In genomic region chrX:13624334-13625079, dm6 we compare ENCODE assay signal across 2 fruit fly cellular contexts.
TF ChIP-seq lines count a peak whose summit lies in the region.

Gene CG2691, minus strand, starts transcription at chrX:13624408.
Gene NFAT, plus strand, starts transcription at chrX:13624745.

TF ChIP-seq in whole organism, embryonic, 481 proteins besides CTCF, POLR2A, EP300 and RAD21 (continued from another document and continues in another):
- peak; percentile 82 for TF ChIP-seq CG2116 (GFP tag; optimal IDR thresholded peaks at IDR 0.05; lab: Kevin White, UChicago)
- peak; percentile 67 for TF ChIP-seq Sin3A (optimal IDR thresholded peaks at IDR 0.05; lab: Kevin White, UChicago)
- peak; percentile 8 for TF ChIP-seq CG12769 (tag; optimal IDR thresholded peaks at IDR 0.05; lab: Kevin White, UChicago)
- TF ChIP-seq amos (GFP tag; IDR thresholded peaks at IDR 0.05; lab: Robert Waterston, UW; ENCODE audit: partially characterized antibody) = peak; percentile 69; the same call in 1 of the 2 replicates
- peak; percentile 76 for TF ChIP-seq CG10321 (GFP tag; IDR thresholded peaks at IDR 0.05; lab: Robert Waterston, UW)
- peak; percentile 51; the same call in 2 of the 3 replicates for TF ChIP-seq knrl (GFP tag; IDR thresholded peaks at IDR 0.05; lab: Robert Waterston, UW; ENCODE audit: partially characterized antibody)
- TF ChIP-seq stwl (tag; optimal IDR thresholded peaks at IDR 0.05; lab: Kevin White, UChicago) = peak; percentile 46
- peak; percentile 93 for TF ChIP-seq CG15514 (GFP tag; optimal IDR thresholded peaks at IDR 0.05; lab: Kevin White, UChicago)
- peak; percentile 6 for TF ChIP-seq CG30403 (GFP tag; optimal IDR thresholded peaks at IDR 0.05; lab: Kevin White, UChicago)
- TF ChIP-seq row (GFP tag; IDR thresholded peaks at IDR 0.05; lab: Robert Waterston, UW) = peak; percentile 14; the same call in 1 of the 3 replicates
- TF ChIP-seq Dref (GFP tag; IDR thresholded peaks at IDR 0.05; lab: Robert Waterston, UW) = peak; percentile 94
- 0 out of 4 replicates have a peak, but pooled peaks have one; percentile 76 for TF ChIP-seq chinmo (GFP tag; IDR thresholded peaks at IDR 0.05; lab: Robert Waterston, UW; ENCODE audit: partially characterized antibody)
- TF ChIP-seq CG15479 (GFP tag; optimal IDR thresholded peaks at IDR 0.05; lab: Kevin White, UChicago) = peak; percentile 69
- peak; percentile 41 for TF ChIP-seq Ets97D (GFP tag; optimal IDR thresholded peaks at IDR 0.05; lab: Kevin White, UChicago)
- peak; percentile 87 for TF ChIP-seq CG8924 (tag; optimal IDR thresholded peaks at IDR 0.05; lab: Kevin White, UChicago)
- peak; percentile 79 for TF ChIP-seq sens (GFP tag; lab: Kevin White, UChicago)
- peak; percentile 55 for TF ChIP-seq CG8290 (GFP tag; optimal IDR thresholded peaks at IDR 0.05; lab: Kevin White, UChicago)
- peak; percentile 23 to 29 for TF ChIP-seq CG8290 (tag; optimal IDR thresholded peaks at IDR 0.05; lab: Kevin White, UChicago)
- 0 out of 3 replicates have a peak, but pooled peaks have one; percentile 22 for TF ChIP-seq CG17361 (GFP tag; IDR thresholded peaks at IDR 0.05; lab: Robert Waterston, UW)
- peak; percentile 95 for TF ChIP-seq CG11560 (tag; IDR thresholded peaks at IDR 0.05; lab: Robert Waterston, UW)
- TF ChIP-seq zfh1 (GFP tag; IDR thresholded peaks at IDR 0.05; lab: Robert Waterston, UW) = no peak
- peak; percentile 7 for TF ChIP-seq CG4424 (GFP tag; optimal IDR thresholded peaks at IDR 0.05; lab: Kevin White, UChicago)
- TF ChIP-seq Dll (GFP tag; IDR thresholded peaks at IDR 0.05; lab: Robert Waterston, UW; ENCODE audit: partially characterized antibody) = peak; percentile 66; the same call in 3 of the 4 replicates
- TF ChIP-seq CG30020 (tag; optimal IDR thresholded peaks at IDR 0.05; lab: Kevin White, UChicago) = peak; percentile 0
- TF ChIP-seq Nf-YC (tag; optimal IDR thresholded peaks at IDR 0.05; lab: Kevin White, UChicago) = peak; percentile 33
- TF ChIP-seq kah (GFP tag; optimal IDR thresholded peaks at IDR 0.05; lab: Kevin White, UChicago) = peak; percentile 51
- TF ChIP-seq CG34376 (GFP tag; optimal IDR thresholded peaks at IDR 0.05; lab: Kevin White, UChicago) = peak; percentile 23
- TF ChIP-seq trem (tag; optimal IDR thresholded peaks at IDR 0.05; lab: Kevin White, UChicago) = peak; percentile 54
- peak in 1 of 2 experiments; percentile 4 for TF ChIP-seq tll (GFP tag; optimal IDR thresholded peaks at IDR 0.05; lab: Kevin White, UChicago)
- peak; percentile 69 for TF ChIP-seq CG13287 (GFP tag; IDR thresholded peaks at IDR 0.05; lab: Robert Waterston, UW; ENCODE audit: partially characterized antibody)
- TF ChIP-seq tna (GFP tag; IDR thresholded peaks at IDR 0.05; lab: Robert Waterston, UW; ENCODE audit: partially characterized antibody) = peak; percentile 48
- 0 out of 2 replicates have a peak, but pooled peaks have one; percentile 49 for TF ChIP-seq sna (GFP tag; IDR thresholded peaks at IDR 0.05; lab: Robert Waterston, UW; ENCODE audit: partially characterized antibody)
- TF ChIP-seq CG4820 (GFP tag; optimal IDR thresholded peaks at IDR 0.05; lab: Kevin White, UChicago) = no peak
- TF ChIP-seq CG16813 (GFP tag; IDR thresholded peaks at IDR 0.05; lab: Robert Waterston, UW; ENCODE audit: partially characterized antibody) = peak; percentile 64
- peak; percentile 87 for TF ChIP-seq cg (GFP tag; optimal IDR thresholded peaks at IDR 0.05; lab: Kevin White, UChicago)
- TF ChIP-seq CG13624 (GFP tag; optimal IDR thresholded peaks at IDR 0.05; lab: Kevin White, UChicago) = peak; percentile 17
- peak; percentile 7 for TF ChIP-seq Hmr (GFP tag; optimal IDR thresholded peaks at IDR 0.05; lab: Kevin White, UChicago)
- TF ChIP-seq Oaz (GFP tag; IDR thresholded peaks at IDR 0.05; lab: Robert Waterston, UW) = no peak
- TF ChIP-seq unc-4 (GFP tag; IDR thresholded peaks at IDR 0.05; lab: Robert Waterston, UW; ENCODE audit: partially characterized antibody) = peak; percentile 58
- TF ChIP-seq Doc3 (GFP tag; IDR thresholded peaks at IDR 0.05; lab: Robert Waterston, UW; ENCODE audit: partially characterized antibody) = peak; percentile 56; the same call in 1 of the 3 replicates
- peak; percentile 49; the same call in 1 of the 2 replicates for TF ChIP-seq inv (GFP tag; IDR thresholded peaks at IDR 0.05; lab: Robert Waterston, UW; ENCODE audit: partially characterized antibody)
- peak; percentile 1 for TF ChIP-seq CG9727 (GFP tag; optimal IDR thresholded peaks at IDR 0.05; lab: Kevin White, UChicago)
- TF ChIP-seq CG34224 (GFP tag; IDR thresholded peaks at IDR 0.05; lab: Robert Waterston, UW; ENCODE audit: partially characterized antibody) = peak; percentile 71; the same call in 2 of the 3 replicates
- no peak for TF ChIP-seq onecut (GFP tag; IDR thresholded peaks at IDR 0.05; lab: Robert Waterston, UW)
- TF ChIP-seq twi (tag; optimal IDR thresholded peaks at IDR 0.05; lab: Kevin White, UChicago) = peak; percentile 5
- TF ChIP-seq CG9797 (GFP tag; optimal IDR thresholded peaks at IDR 0.05; lab: Kevin White, UChicago) = peak; percentile 36
- no peak for TF ChIP-seq CG3407 (GFP tag; optimal IDR thresholded peaks at IDR 0.05; lab: Kevin White, UChicago)
- TF ChIP-seq Dp (GFP tag; optimal IDR thresholded peaks at IDR 0.05; lab: Kevin White, UChicago) = peak; percentile 61
- TF ChIP-seq pho (GFP tag; optimal IDR thresholded peaks at IDR 0.05; lab: Kevin White, UChicago) = no peak
- TF ChIP-seq PHDP (tag; optimal IDR thresholded peaks at IDR 0.05; lab: Kevin White, UChicago) = no peak
- TF ChIP-seq Max (GFP tag; optimal IDR thresholded peaks at IDR 0.05; lab: Kevin White, UChicago) = peak; percentile 66
- peak; percentile 40 for TF ChIP-seq CG3163 (GFP tag; optimal IDR thresholded peaks at IDR 0.05; lab: Kevin White, UChicago)
- TF ChIP-seq CG1603 (tag; optimal IDR thresholded peaks at IDR 0.05; lab: Kevin White, UChicago) = peak; percentile 38
- no peak for TF ChIP-seq CG12155 (GFP tag; optimal IDR thresholded peaks at IDR 0.05; lab: Kevin White, UChicago)
- peak; percentile 15 for TF ChIP-seq dmrt99B (tag; optimal IDR thresholded peaks at IDR 0.05; lab: Kevin White, UChicago)
- TF ChIP-seq CG13296 (GFP tag; optimal IDR thresholded peaks at IDR 0.05; lab: Kevin White, UChicago) = no peak
- peak in 1 of 2 experiments; percentile 27 for TF ChIP-seq insv (GFP tag; optimal IDR thresholded peaks at IDR 0.05; lab: Kevin White, UChicago)
- peak; percentile 29 for TF ChIP-seq nom (GFP tag; optimal IDR thresholded peaks at IDR 0.05; lab: Kevin White, UChicago)
- peak; percentile 69; the same call in 2 of the 3 replicates for TF ChIP-seq hb (GFP tag; IDR thresholded peaks at IDR 0.05; lab: Robert Waterston, UW; ENCODE audit: partially characterized antibody)
- peak; percentile 5 for TF ChIP-seq NC2β (GFP tag; optimal IDR thresholded peaks at IDR 0.05; lab: Kevin White, UChicago)

TF ChIP-seq in whole organism, prepupa, 60 proteins besides CTCF, POLR2A, EP300 and RAD21 (continued from another document):
- TF ChIP-seq vri (GFP tag; optimal IDR thresholded peaks at IDR 0.05; lab: Kevin White, UChicago) (peak; percentile 44), CG9139 (GFP tag; optimal IDR thresholded peaks at IDR 0.05; lab: Kevin White, UChicago) (peak; percentile 50), CG10631 (GFP tag; optimal IDR thresholded peaks at IDR 0.05; lab: Kevin White, UChicago) (no peak), CG6163 (GFP tag; IDR thresholded peaks at IDR 0.05; lab: Robert Waterston, UW) (0 out of 3 replicates have a peak, but pooled peaks have one; percentile 21), CG1621 (tag; optimal IDR thresholded peaks at IDR 0.05; lab: Kevin White, UChicago) (peak; percentile 13), CG6808 (GFP tag; optimal IDR thresholded peaks at IDR 0.05; lab: Kevin White, UChicago) (peak; percentile 23), CG6792 (GFP tag; optimal IDR thresholded peaks at IDR 0.05; lab: Kevin White, UChicago) (no peak), acj6 (GFP tag; optimal IDR thresholded peaks at IDR 0.05; lab: Kevin White, UChicago) (no peak), Hr39 (GFP tag; optimal IDR thresholded peaks at IDR 0.05; lab: Kevin White, UChicago) (no peak), Sox14 (GFP tag; optimal IDR thresholded peaks at IDR 0.05; lab: Kevin White, UChicago) (peak; percentile 59), CG6276 (GFP tag; optimal IDR thresholded peaks at IDR 0.05; lab: Kevin White, UChicago) (peak; percentile 29), CG16779 (tag; optimal IDR thresholded peaks at IDR 0.05; lab: Kevin White, UChicago) (no peak), ss (GFP tag; optimal IDR thresholded peaks at IDR 0.05; lab: Kevin White, UChicago) (peak; percentile 49 to 59), CG3919 (GFP tag; optimal IDR thresholded peaks at IDR 0.05; lab: Kevin White, UChicago) (peak; percentile 10), Blimp-1 (GFP tag; optimal IDR thresholded peaks at IDR 0.05; lab: Kevin White, UChicago) (no peak), Smox (GFP tag; optimal IDR thresholded peaks at IDR 0.05; lab: Kevin White, UChicago) (no peak), fkh (GFP tag; optimal IDR thresholded peaks at IDR 0.05; lab: Kevin White, UChicago) (peak; percentile 50), esn (GFP tag; optimal IDR thresholded peaks at IDR 0.05; lab: Kevin White, UChicago) (peak; percentile 39), net (GFP tag; optimal IDR thresholded peaks at IDR 0.05; lab: Kevin White, UChicago) (no peak), achi (GFP tag; optimal IDR thresholded peaks at IDR 0.05; lab: Kevin White, UChicago) (no peak), CG32006 (GFP tag; optimal IDR thresholded peaks at IDR 0.05; lab: Kevin White, UChicago) (no peak)
